Fruit fly (Drosophila melanogaster) whole organism, embryonic: Measurements from ENCODE around the gene CG31204.
A peak's percentile ranks its signal among the peaks of the same experiment; 100 is the strongest.

Experiments used
- Aef1 ChIP-seq: fragments of 200-800 bp; sonication (Bioruptor generic); IDR thresholded peaks from 3 replicates; pipeline ENCODE4 v1.3.6; 2022; ENCODE audit warnings: missing biosample characterization, missing genetic modification characterization
- Antp ChIP-seq: fragments of 200-800 bp; sonication (Bioruptor generic); optimal IDR thresholded peaks from 3 replicates; lab custom pipeline; 2016; ENCODE audit warnings: missing biosample characterization, missing genetic modification characterization
- B-H2 ChIP-seq: fragments of 200-800 bp; sonication (Bioruptor generic); optimal IDR thresholded peaks from 2 replicates; lab custom pipeline; 2018; ENCODE audit warnings: missing biosample characterization, mild to moderate bottlenecking, missing genetic modification characterization
- CG10959 ChIP-seq: fragments of 200-800 bp; sonication (Bioruptor generic); IDR thresholded peaks from 2 replicates; pipeline ENCODE4 v1.3.6; 2022; ENCODE audit warnings: missing biosample characterization, missing genetic modification characterization
- CG11398 ChIP-seq: fragments of 200-800 bp; sonication (Bioruptor generic); optimal IDR thresholded peaks from 2 replicates; lab custom pipeline; 2016; ENCODE audit warnings: missing biosample characterization, missing genetic modification characterization
- CG11504 ChIP-seq: fragments of 200-800 bp; sonication (Bioruptor generic); optimal IDR thresholded peaks from 3 replicates; lab custom pipeline; 2019; ENCODE audit warnings: missing biosample characterization, mild to moderate bottlenecking, missing genetic modification characterization, moderate library complexity
- CG12769 ChIP-seq: fragments of 200-800 bp; sonication (Bioruptor generic); optimal IDR thresholded peaks from 2 replicates; lab custom pipeline; 2019; ENCODE audit warnings: missing biosample characterization, mild to moderate bottlenecking, missing genetic modification characterization, moderate library complexity
- CG1529 ChIP-seq: fragments of 200-800 bp; sonication (Bioruptor generic); optimal IDR thresholded peaks from 3 replicates; lab custom pipeline; 2018; ENCODE audit warnings: missing biosample characterization, missing genetic modification characterization
- CG16815 ChIP-seq: fragments of 200-800 bp; sonication (Bioruptor generic); optimal IDR thresholded peaks from 3 replicates; lab custom pipeline; 2017; ENCODE audit warnings: missing biosample characterization, mild to moderate bottlenecking, missing genetic modification characterization
- CG17359 ChIP-seq: fragments of 200-800 bp; sonication (Bioruptor generic); optimal IDR thresholded peaks from 3 replicates; lab custom pipeline; 2018; ENCODE audit warnings: missing biosample characterization, mild to moderate bottlenecking, missing genetic modification characterization, moderate library complexity
- CG2120 ChIP-seq: fragments of 200-800 bp; sonication (Bioruptor generic); optimal IDR thresholded peaks from 3 replicates; lab custom pipeline; 2016; ENCODE audit warnings: missing biosample characterization, missing genetic modification characterization
- CG31224 ChIP-seq: fragments of 200-800 bp; sonication (Bioruptor generic); IDR thresholded peaks from 2 replicates; pipeline ENCODE4 v1.3.6; 2022; ENCODE audit warnings: missing biosample characterization, missing genetic modification characterization
- CG31365 ChIP-seq: fragments of 200-800 bp; sonication (Bioruptor generic); optimal IDR thresholded peaks from 2 replicates; lab custom pipeline; 2018; ENCODE audit warnings: missing biosample characterization, mild to moderate bottlenecking, missing genetic modification characterization
- CG3163 ChIP-seq: fragments of 200-800 bp; sonication (Bioruptor generic); optimal IDR thresholded peaks from 3 replicates; lab custom pipeline; 2016; ENCODE audit warnings: missing biosample characterization, missing genetic modification characterization
- CG34376 ChIP-seq: fragments of 200-800 bp; sonication (Bioruptor generic); optimal IDR thresholded peaks from 2 replicates; lab custom pipeline; 2018; ENCODE audit warnings: missing biosample characterization, mild to moderate bottlenecking, missing genetic modification characterization
- CG5953 ChIP-seq: fragments of 200-800 bp; sonication (Bioruptor generic); IDR thresholded peaks from 2 replicates; pipeline ENCODE4 v1.3.6; 2022; ENCODE audit warnings: missing biosample characterization, missing genetic modification characterization
- CG6689 ChIP-seq: fragments of 200-800 bp; sonication (Bioruptor generic); IDR thresholded peaks from 2 replicates; pipeline ENCODE4 v1.3.6; 2022; ENCODE audit warnings: missing biosample characterization, missing genetic modification characterization
- CG7839 ChIP-seq: fragments of 200-800 bp; sonication (Bioruptor generic); optimal IDR thresholded peaks from 3 replicates; lab custom pipeline; 2018; ENCODE audit warnings: missing biosample characterization, mild to moderate bottlenecking, missing genetic modification characterization, moderate library complexity
- CG8359 ChIP-seq: fragments of 200-800 bp; sonication (Bioruptor generic); optimal IDR thresholded peaks from 2 replicates; lab custom pipeline; 2017; ENCODE audit warnings: missing biosample characterization, mild to moderate bottlenecking, missing genetic modification characterization, borderline replicate concordance
- CG9727 ChIP-seq: fragments of 200-800 bp; sonication (Bioruptor generic); optimal IDR thresholded peaks from 3 replicates; lab custom pipeline; 2017; ENCODE audit warnings: missing biosample characterization, mild to moderate bottlenecking, missing genetic modification characterization
- D19A ChIP-seq: fragments of 200-800 bp; optimal IDR thresholded peaks from 3 replicates; lab custom pipeline; 2019; ENCODE audit warnings: missing biosample characterization, mild to moderate bottlenecking, missing genetic modification characterization, moderate library complexity
- D19B ChIP-seq: fragments of 200-800 bp; sonication (Bioruptor generic); optimal IDR thresholded peaks from 2 replicates; lab custom pipeline; 2017; ENCODE audit warnings: missing biosample characterization, mild to moderate bottlenecking, missing genetic modification characterization
- Doc3 ChIP-seq: fragments of 200-800 bp; sonication (Bioruptor generic); IDR thresholded peaks from 3 replicates; pipeline ENCODE4 v1.3.6; 2022; ENCODE audit warnings: missing biosample characterization, missing genetic modification characterization; ENCODE audit not compliant: partially characterized antibody
- E2f1 ChIP-seq: fragments of 200-800 bp; sonication (Bioruptor generic); IDR thresholded peaks from 2 replicates; pipeline ENCODE4 v1.3.6; 2022; ENCODE audit warnings: missing biosample characterization, missing genetic modification characterization
- ERR ChIP-seq: fragments of 200-800 bp; sonication (Bioruptor generic); optimal IDR thresholded peaks from 2 replicates; lab custom pipeline; 2016; ENCODE audit warnings: missing biosample characterization, missing genetic modification characterization
- Fer2 ChIP-seq: fragments of 200-800 bp; sonication (Bioruptor generic); optimal IDR thresholded peaks from 2 replicates; lab custom pipeline; 2018; ENCODE audit warnings: missing biosample characterization, mild to moderate bottlenecking, missing genetic modification characterization, moderate library complexity
- HLH3B ChIP-seq: fragments of 200-800 bp; sonication (Bioruptor generic); IDR thresholded peaks from 2 replicates; pipeline ENCODE4 v1.3.6; 2022; ENCODE audit warnings: missing biosample characterization, missing genetic modification characterization
- Hey ChIP-seq: fragments of 200-800 bp; sonication (Bioruptor generic); optimal IDR thresholded peaks from 3 replicates; lab custom pipeline; 2018; ENCODE audit warnings: missing biosample characterization, mild to moderate bottlenecking, missing genetic modification characterization
- HmgD ChIP-seq: fragments of 200-800 bp; sonication (Bioruptor generic); optimal IDR thresholded peaks from 3 replicates; lab custom pipeline; 2016; ENCODE audit warnings: missing biosample characterization, missing genetic modification characterization
- Mrtf ChIP-seq: fragments of 200-800 bp; sonication (Bioruptor generic); IDR thresholded peaks from 3 replicates; pipeline ENCODE4 v1.3.6; 2022; ENCODE audit warnings: missing biosample characterization, missing genetic modification characterization
- Oli ChIP-seq: fragments of 200-800 bp; sonication (Bioruptor generic); optimal IDR thresholded peaks from 2 replicates; lab custom pipeline; 2018; ENCODE audit warnings: missing biosample characterization, mild to moderate bottlenecking, missing genetic modification characterization, moderate library complexity
- Spps ChIP-seq: fragments of 200-800 bp; sonication (Bioruptor generic); optimal IDR thresholded peaks from 2 replicates; lab custom pipeline; 2018; ENCODE audit warnings: missing biosample characterization, mild to moderate bottlenecking, missing genetic modification characterization
- Sry-β ChIP-seq: fragments of 200-800 bp; sonication (Bioruptor generic); optimal IDR thresholded peaks from 2 replicates; lab custom pipeline; 2018; ENCODE audit warnings: missing biosample characterization, mild to moderate bottlenecking, missing genetic modification characterization, moderate library complexity
- amos ChIP-seq: fragments of 200-800 bp; sonication (Bioruptor generic); IDR thresholded peaks from 2 replicates; pipeline ENCODE4 v1.3.6; 2022; ENCODE audit warnings: missing biosample characterization, missing genetic modification characterization; ENCODE audit not compliant: partially characterized antibody
- corto ChIP-seq: fragments of 200-800 bp; sonication (Bioruptor generic); optimal IDR thresholded peaks from 2 replicates; lab custom pipeline; 2016; ENCODE audit warnings: missing biosample characterization, mild to moderate bottlenecking, missing genetic modification characterization, moderate library complexity
- crol ChIP-seq: fragments of 200-800 bp; sonication (Bioruptor generic); IDR thresholded peaks from 2 replicates; pipeline ENCODE4 v1.3.6; 2022; ENCODE audit warnings: missing biosample characterization, missing genetic modification characterization
- dan ChIP-seq: fragments of 200-800 bp; sonication (Bioruptor generic); IDR thresholded peaks from 2 replicates; pipeline ENCODE4 v1.3.6; 2022; ENCODE audit warnings: missing biosample characterization, missing genetic modification characterization
- eyg ChIP-seq: fragments of 200-800 bp; sonication (Bioruptor generic); optimal IDR thresholded peaks from 3 replicates; lab custom pipeline; 2016; ENCODE audit warnings: missing biosample characterization, missing genetic modification characterization
- gem ChIP-seq: fragments of 200-800 bp; sonication (Bioruptor generic); optimal IDR thresholded peaks from 2 replicates; lab custom pipeline; 2019; ENCODE audit warnings: missing biosample characterization, mild to moderate bottlenecking, missing genetic modification characterization, moderate library complexity
- jing ChIP-seq: fragments of 200-800 bp; sonication (Bioruptor generic); optimal IDR thresholded peaks from 2 replicates; lab custom pipeline; 2018; ENCODE audit warnings: missing biosample characterization, mild to moderate bottlenecking, missing genetic modification characterization
- nmo ChIP-seq: fragments of 200-800 bp; sonication (Bioruptor generic); optimal IDR thresholded peaks from 2 replicates; lab custom pipeline; 2018; ENCODE audit warnings: missing biosample characterization, mild to moderate bottlenecking, missing genetic modification characterization, moderate library complexity
- p53 ChIP-seq: fragments of 200-800 bp; sonication (Bioruptor generic); optimal IDR thresholded peaks from 2 replicates; lab custom pipeline; 2016; ENCODE audit warnings: missing biosample characterization, missing genetic modification characterization
- pnt ChIP-seq: fragments of 200-800 bp; sonication (Bioruptor generic); optimal IDR thresholded peaks from 3 replicates; lab custom pipeline; 2016; ENCODE audit warnings: missing biosample characterization, missing genetic modification characterization
- pum ChIP-seq: fragments of 200-800 bp; sonication (Bioruptor generic); optimal IDR thresholded peaks from 2 replicates; lab custom pipeline; 2016; ENCODE audit warnings: missing biosample characterization, missing genetic modification characterization
- ranshi ChIP-seq: fragments of 200-800 bp; sonication (Bioruptor generic); IDR thresholded peaks from 2 replicates; pipeline ENCODE4 v1.3.6; 2022; ENCODE audit warnings: missing biosample characterization, missing genetic modification characterization
- sc ChIP-seq, 3 experiments: fragments of >200 bp in 2 of 3; fragments of 200-800 bp in 1 of 3; sonication (Bioruptor generic) in 1 of 3; optimal IDR thresholded peaks; 2 replicates in 2 of 3; 3 replicates in 1 of 3; lab custom pipeline; 2017; ENCODE audit warnings: mild to moderate bottlenecking in 1 of 3, missing biosample characterization in 1 of 3, missing genetic modification characterization in 1 of 3, missing genetic modification reagents in 1 of 3
- scrt ChIP-seq: fragments of 200-800 bp; sonication (Bioruptor generic); optimal IDR thresholded peaks from 2 replicates; lab custom pipeline; 2018; ENCODE audit warnings: missing biosample characterization, mild to moderate bottlenecking, missing genetic modification characterization, moderate library complexity
- sima ChIP-seq: fragments of 200-800 bp; sonication (Bioruptor generic); optimal IDR thresholded peaks from 2 replicates; lab custom pipeline; 2016; ENCODE audit warnings: missing biosample characterization, missing genetic modification characterization
- sr ChIP-seq: fragments of 200-800 bp; sonication (Bioruptor generic); IDR thresholded peaks from 3 replicates; pipeline ENCODE4 v1.3.6; 2022; ENCODE audit warnings: missing biosample characterization, missing genetic modification characterization
- usp ChIP-seq: fragments of >200 bp; optimal IDR thresholded peaks from 2 replicates; lab custom pipeline; 2017; ENCODE audit warnings: missing biosample characterization, missing genetic modification characterization
- z ChIP-seq: fragments of 200-800 bp; sonication (Bioruptor generic); IDR thresholded peaks from 3 replicates; pipeline ENCODE4 v1.3.6; 2022; ENCODE audit warnings: missing biosample characterization, missing genetic modification characterization
- zen2 ChIP-seq: fragments of 200-800 bp; sonication (Bioruptor generic); IDR thresholded peaks from 3 replicates; pipeline ENCODE4 v1.3.6; 2022; ENCODE audit warnings: missing biosample characterization, missing genetic modification characterization; ENCODE audit not compliant: partially characterized antibody

CG31204 gene

DNA sequence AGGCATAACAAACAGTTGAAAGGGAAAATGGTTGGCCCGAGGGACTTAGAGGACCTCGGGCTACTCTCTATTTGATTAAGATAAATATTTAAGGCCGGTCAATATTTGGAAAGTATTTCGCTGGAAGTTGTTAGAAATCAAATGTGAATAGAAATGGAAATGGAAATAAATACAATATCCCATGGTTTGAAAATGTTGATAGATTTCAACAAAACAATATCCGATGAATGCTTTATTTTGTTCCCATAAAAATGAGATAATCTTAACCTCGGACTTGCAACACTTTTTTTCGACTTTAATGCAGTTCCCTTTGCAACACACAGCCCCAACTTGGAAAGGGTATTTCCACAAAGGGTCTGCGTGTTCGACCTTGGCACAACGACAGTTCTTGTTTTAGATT is 24.3 kb downstream of the CG31204 start (continued):
- TF ChIP-seq crol (GFP tag; lab: Robert Waterston, UW), result no peak
- TF ChIP-seq E2f1 (GFP tag; lab: Robert Waterston, UW), result no peak
- TF ChIP-seq pnt, result no peak
- peak; percentile 19 for TF ChIP-seq nmo (GFP tag; lab: Kevin White, UChicago)
- no peak for TF ChIP-seq usp (GFP tag; lab: Kevin White, UChicago)
- TF ChIP-seq CG6689 (GFP tag; lab: Robert Waterston, UW), result no peak
- no peak for TF ChIP-seq HLH3B (GFP tag; lab: Robert Waterston, UW)
- TF ChIP-seq D19A, result peak; percentile 53
- no peak for TF ChIP-seq CG31365 (tag; lab: Kevin White, UChicago)
- no peak for TF ChIP-seq HmgD
- no peak for TF ChIP-seq CG17359
- no peak for TF ChIP-seq CG3163
- no peak for TF ChIP-seq Antp (GFP tag; lab: Kevin White, UChicago)
- TF ChIP-seq Oli (tag; lab: Kevin White, UChicago), result no peak
- no peak for TF ChIP-seq B-H2 (GFP tag; lab: Kevin White, UChicago)
- TF ChIP-seq ranshi (GFP tag; lab: Robert Waterston, UW), result 0 out of 2 replicates have a peak, but pooled peaks have one; percentile 8
- no peak for TF ChIP-seq zen2
- TF ChIP-seq CG2120, result peak; percentile 29
- TF ChIP-seq corto (GFP tag; lab: Kevin White, UChicago), result no peak
- no peak for TF ChIP-seq Aef1 (GFP tag; lab: Robert Waterston, UW)
- no peak for TF ChIP-seq sima (GFP tag; lab: Kevin White, UChicago)
- peak; percentile 29 for TF ChIP-seq gem
- TF ChIP-seq eyg (GFP tag; lab: Kevin White, UChicago), result no peak
- TF ChIP-seq Mrtf, result no peak
- TF ChIP-seq CG16815 (GFP tag; lab: Kevin White, UChicago), result no peak
- TF ChIP-seq CG11504 (tag; lab: Kevin White, UChicago), result peak; percentile 35
- TF ChIP-seq D19B, result peak; percentile 3
- no peak for TF ChIP-seq CG31224
- no peak for TF ChIP-seq CG8359 (GFP tag; lab: Kevin White, UChicago)
- no peak for TF ChIP-seq jing
- TF ChIP-seq CG9727 (GFP tag; lab: Kevin White, UChicago), result peak; percentile 47
- TF ChIP-seq Hey (tag; lab: Kevin White, UChicago), result no peak
- no peak for TF ChIP-seq ERR
- TF ChIP-seq CG7839 (tag; lab: Kevin White, UChicago), result peak; percentile 61
- no peak for TF ChIP-seq CG1529 (GFP tag; lab: Kevin White, UChicago)
- no peak for TF ChIP-seq sr
- no peak for TF ChIP-seq CG10959
- TF ChIP-seq scrt, result peak; percentile 1
- TF ChIP-seq CG11398 (GFP tag; lab: Kevin White, UChicago), result no peak
- no peak for TF ChIP-seq amos (GFP tag; lab: Robert Waterston, UW)
- TF ChIP-seq Doc3, result no peak
- TF ChIP-seq CG5953, result no peak
- TF ChIP-seq Spps (tag; lab: Kevin White, UChicago), result no peak
- no peak for TF ChIP-seq dan
- no peak for TF ChIP-seq CG34376 (GFP tag; lab: Kevin White, UChicago)
- TF ChIP-seq CG12769 (tag; lab: Kevin White, UChicago), result no peak
- TF ChIP-seq z (GFP tag; lab: Robert Waterston, UW), result no peak
- TF ChIP-seq pum, result no peak
- no peak for TF ChIP-seq sc (optimal IDR thresholded peaks at IDR 0.05; lab: Kevin White, UChicago)
- no peak for TF ChIP-seq sc (GFP tag; optimal IDR thresholded peaks at IDR 0.05; lab: Kevin White, UChicago)
- TF ChIP-seq p53 (GFP tag; lab: Kevin White, UChicago), result no peak
- TF ChIP-seq Sry-β, result no peak
- no peak for TF ChIP-seq Fer2 (tag; lab: Kevin White, UChicago)
